Worm (Caenorhabditis elegans): ENCODE results near the gene rbm-25.

- TF ChIP-seq ceh-82 (tag; optimal IDR thresholded peaks at IDR 0.05) (no peak), T20F7.1 (GFP tag; optimal IDR thresholded peaks at IDR 0.05) (no peak), F49E8.2 (tag; optimal IDR thresholded peaks at IDR 0.05; ENCODE audit: borderline replicate concordance) (no peak), ztf-7 (tag; optimal IDR thresholded peaks at IDR 0.05) (no peak), egl-27 (tag; optimal IDR thresholded peaks at IDR 0.05) (no peak)
Measured at ce11 chrV:12548830-12549229, 50.8 kb downstream of the rbm-25 start.
